Fruit fly (Drosophila melanogaster) whole organism, embryonic: ENCODE measurements around the gene MICU3.

Source experiments
- Asciz ChIP-seq: fragments of 200-800 bp; sonication (Bioruptor generic); optimal IDR thresholded peaks from 2 replicates; lab custom pipeline; 2017; ENCODE audit warnings: missing biosample characterization, mild to moderate bottlenecking, missing genetic modification characterization, missing genetic modification reagents
- Bgb ChIP-seq: fragments of 200-800 bp; sonication (Bioruptor generic); IDR thresholded peaks from 2 replicates; pipeline ENCODE4 v1.3.6; 2022; ENCODE audit warnings: missing biosample characterization, missing genetic modification characterization; ENCODE audit not compliant: partially characterized antibody
- CG11093 ChIP-seq: fragments of 200-800 bp; sonication (Bioruptor generic); IDR thresholded peaks from 3 replicates; pipeline ENCODE4 v1.3.6; 2022; ENCODE audit warnings: missing biosample characterization, missing genetic modification characterization
- CG11398 ChIP-seq: fragments of 200-800 bp; sonication (Bioruptor generic); optimal IDR thresholded peaks from 2 replicates; lab custom pipeline; 2016; ENCODE audit warnings: missing biosample characterization, missing genetic modification characterization
- CG12104 ChIP-seq: fragments of 200-800 bp; sonication (Bioruptor generic); optimal IDR thresholded peaks from 3 replicates; lab custom pipeline; 2016; ENCODE audit warnings: missing biosample characterization, missing genetic modification characterization
- CG12236 ChIP-seq: fragments of 200-800 bp; sonication (Bioruptor generic); optimal IDR thresholded peaks from 2 replicates; lab custom pipeline; 2016; ENCODE audit warnings: missing biosample characterization, missing genetic modification characterization
- CG12744 ChIP-seq: fragments of 200-800 bp; sonication (Bioruptor generic); optimal IDR thresholded peaks from 2 replicates; lab custom pipeline; 2016; ENCODE audit warnings: missing biosample characterization, missing genetic modification characterization
- CG12769 ChIP-seq: fragments of 200-800 bp; sonication (Bioruptor generic); optimal IDR thresholded peaks from 2 replicates; lab custom pipeline; 2019; ENCODE audit warnings: missing biosample characterization, mild to moderate bottlenecking, missing genetic modification characterization, moderate library complexity
- CG14667 ChIP-seq: fragments of 200-800 bp; sonication (Bioruptor generic); IDR thresholded peaks from 2 replicates; pipeline ENCODE4 v1.3.6; 2022; ENCODE audit warnings: missing biosample characterization, missing genetic modification characterization
- CG15269 ChIP-seq: fragments of 200-800 bp; sonication (Bioruptor generic); optimal IDR thresholded peaks from 2 replicates; lab custom pipeline; 2018; ENCODE audit warnings: missing biosample characterization, mild to moderate bottlenecking, missing genetic modification characterization, moderate library complexity
- CG15696 ChIP-seq: fragments of 200-800 bp; sonication (Bioruptor generic); optimal IDR thresholded peaks from 2 replicates; lab custom pipeline; 2019; ENCODE audit warnings: missing biosample characterization, mild to moderate bottlenecking, missing genetic modification characterization, moderate library complexity
- CG1647 ChIP-seq: fragments of 200-800 bp; sonication (Bioruptor generic); optimal IDR thresholded peaks from 3 replicates; lab custom pipeline; 2016; ENCODE audit warnings: missing biosample characterization, missing genetic modification characterization
- CG17912 ChIP-seq: fragments of 200-800 bp; sonication (Bioruptor generic); optimal IDR thresholded peaks from 2 replicates; lab custom pipeline; 2018; ENCODE audit warnings: missing biosample characterization, mild to moderate bottlenecking, missing genetic modification characterization
- CG2120 ChIP-seq: fragments of 200-800 bp; sonication (Bioruptor generic); optimal IDR thresholded peaks from 3 replicates; lab custom pipeline; 2016; ENCODE audit warnings: missing biosample characterization, missing genetic modification characterization
- CG3065 ChIP-seq: fragments of 200-800 bp; sonication (Bioruptor generic); optimal IDR thresholded peaks from 2 replicates; lab custom pipeline; 2016; ENCODE audit warnings: missing biosample characterization, missing genetic modification characterization
- CG31224 ChIP-seq: fragments of 200-800 bp; sonication (Bioruptor generic); IDR thresholded peaks from 2 replicates; pipeline ENCODE4 v1.3.6; 2022; ENCODE audit warnings: missing biosample characterization, missing genetic modification characterization
- CG31365 ChIP-seq: fragments of 200-800 bp; sonication (Bioruptor generic); optimal IDR thresholded peaks from 2 replicates; lab custom pipeline; 2018; ENCODE audit warnings: missing biosample characterization, mild to moderate bottlenecking, missing genetic modification characterization
- CG4854 ChIP-seq: fragments of 200-800 bp; sonication (Bioruptor generic); optimal IDR thresholded peaks from 2 replicates; lab custom pipeline; 2016; ENCODE audit warnings: missing biosample characterization, missing genetic modification characterization, inconsistent platforms
- CG7357 ChIP-seq: fragments of 200-800 bp; sonication (Bioruptor generic); IDR thresholded peaks from 3 replicates; pipeline ENCODE4 v1.3.6; 2022; ENCODE audit warnings: missing biosample characterization, missing genetic modification characterization
- CG9817 ChIP-seq: fragments of 200-800 bp; sonication (Bioruptor generic); optimal IDR thresholded peaks from 2 replicates; lab custom pipeline; 2018; ENCODE audit warnings: missing biosample characterization, mild to moderate bottlenecking, missing genetic modification characterization, moderate library complexity
- CG9876 ChIP-seq: fragments of 200-800 bp; sonication (Bioruptor generic); optimal IDR thresholded peaks from 2 replicates; lab custom pipeline; 2016; ENCODE audit warnings: missing biosample characterization, missing genetic modification characterization
- Dad ChIP-seq: fragments of 200-800 bp; sonication (Bioruptor generic); optimal IDR thresholded peaks from 3 replicates; lab custom pipeline; 2016; ENCODE audit warnings: missing biosample characterization, missing genetic modification characterization
- Dfd ChIP-seq, 2 experiments: fragments of >200 bp; optimal IDR thresholded peaks; 2 replicates each; lab custom pipeline; 2017; ENCODE audit warnings: missing biosample characterization in 2 of 2, missing genetic modification characterization in 2 of 2
- Dip3 ChIP-seq: fragments of 200-800 bp; sonication (Bioruptor generic); optimal IDR thresholded peaks from 3 replicates; lab custom pipeline; 2016; ENCODE audit warnings: missing biosample characterization, missing genetic modification characterization
- Fer1 ChIP-seq: fragments of 200-800 bp; sonication (Bioruptor generic); optimal IDR thresholded peaks from 2 replicates; lab custom pipeline; 2017; ENCODE audit warnings: missing biosample characterization, mild to moderate bottlenecking, missing genetic modification characterization
- Gug ChIP-seq: fragments of 200-800 bp; sonication (Bioruptor generic); IDR thresholded peaks from 4 replicates; pipeline ENCODE4 v1.3.6; 2022; ENCODE audit warnings: missing biosample characterization, missing genetic modification characterization
- H15 ChIP-seq: fragments of 200-800 bp; sonication (Bioruptor generic); IDR thresholded peaks from 3 replicates; pipeline ENCODE4 v1.3.6; 2022; ENCODE audit warnings: missing biosample characterization, missing genetic modification characterization
- HmgD ChIP-seq: fragments of 200-800 bp; sonication (Bioruptor generic); optimal IDR thresholded peaks from 3 replicates; lab custom pipeline; 2016; ENCODE audit warnings: missing biosample characterization, missing genetic modification characterization
- HmgZ ChIP-seq: fragments of 200-800 bp; sonication (Bioruptor generic); optimal IDR thresholded peaks from 2 replicates; lab custom pipeline; 2018; ENCODE audit warnings: missing biosample characterization, mild to moderate bottlenecking, missing genetic modification characterization
- Jarid2 ChIP-seq: fragments of 200-800 bp; sonication (Bioruptor generic); optimal IDR thresholded peaks from 3 replicates; lab custom pipeline; 2017; ENCODE audit warnings: mild to moderate bottlenecking, missing biosample characterization, missing genetic modification reagents, missing genetic modification characterization
- Lpt ChIP-seq: fragments of >200 bp; optimal IDR thresholded peaks from 2 replicates; lab custom pipeline; 2018; ENCODE audit warnings: missing biosample characterization, missing genetic modification characterization
- MTF-1 ChIP-seq: fragments of 200-800 bp; sonication (Bioruptor generic); optimal IDR thresholded peaks from 2 replicates; lab custom pipeline; 2018; ENCODE audit warnings: missing biosample characterization, mild to moderate bottlenecking, missing genetic modification characterization, borderline replicate concordance
- NfI ChIP-seq: fragments of 200-800 bp; sonication (Bioruptor generic); optimal IDR thresholded peaks from 3 replicates; lab custom pipeline; 2018; ENCODE audit warnings: missing biosample characterization, mild to moderate bottlenecking, missing genetic modification characterization, moderate library complexity
- Vsx1 ChIP-seq: fragments of 200-800 bp; sonication (Bioruptor generic); optimal IDR thresholded peaks from 2 replicates; lab custom pipeline; 2017; ENCODE audit warnings: missing biosample characterization, mild to moderate bottlenecking, missing genetic modification characterization, missing genetic modification reagents
- al ChIP-seq: fragments of 200-800 bp; sonication (Bioruptor generic); IDR thresholded peaks from 2 replicates; pipeline ENCODE4 v1.3.6; 2022; ENCODE audit warnings: missing biosample characterization, missing genetic modification characterization
- aop ChIP-seq: fragments of 200-800 bp; sonication (Bioruptor generic); IDR thresholded peaks from 2 replicates; pipeline ENCODE4 v1.3.6; 2022; ENCODE audit warnings: missing biosample characterization, missing genetic modification characterization
- cas ChIP-seq: fragments of 200-800 bp; sonication (Bioruptor generic); IDR thresholded peaks from 2 replicates; pipeline ENCODE4 v1.3.6; 2022; ENCODE audit warnings: missing biosample characterization, missing genetic modification characterization
- dmrt99B ChIP-seq: fragments of 200-800 bp; sonication (Bioruptor generic); optimal IDR thresholded peaks from 2 replicates; lab custom pipeline; 2018; ENCODE audit warnings: missing biosample characterization, mild to moderate bottlenecking, missing genetic modification characterization, moderate library complexity
- eve ChIP-seq, 2 experiments: fragments of >200 bp; optimal IDR thresholded peaks; 2 replicates each; lab custom pipeline; 2017; ENCODE audit warnings: missing biosample characterization in 2 of 2, missing genetic modification characterization in 2 of 2
- exex ChIP-seq: fragments of 200-800 bp; sonication (Bioruptor generic); optimal IDR thresholded peaks from 4 replicates; lab custom pipeline; 2018; ENCODE audit warnings: missing biosample characterization, mild to moderate bottlenecking, missing genetic modification characterization, moderate library complexity
- jumu ChIP-seq: fragments of 200-800 bp; sonication (Bioruptor generic); optimal IDR thresholded peaks from 3 replicates; lab custom pipeline; 2016; ENCODE audit warnings: missing biosample characterization, missing genetic modification characterization
- oc ChIP-seq: fragments of 200-800 bp; sonication (Bioruptor generic); optimal IDR thresholded peaks from 2 replicates; lab custom pipeline; 2018; ENCODE audit warnings: missing biosample characterization, mild to moderate bottlenecking, missing genetic modification characterization, moderate library complexity
- pho ChIP-seq: fragments of 200-800 bp; sonication (Bioruptor generic); optimal IDR thresholded peaks from 2 replicates; lab custom pipeline; 2016; ENCODE audit warnings: missing biosample characterization, missing genetic modification characterization
- schlank ChIP-seq: fragments of 200-800 bp; sonication (Bioruptor generic); optimal IDR thresholded peaks from 2 replicates; lab custom pipeline; 2018; ENCODE audit warnings: missing biosample characterization, mild to moderate bottlenecking, missing genetic modification characterization
- tgo ChIP-seq: fragments of 200-800 bp; sonication (Bioruptor generic); IDR thresholded peaks from 3 replicates; pipeline ENCODE4 v1.3.6; 2022; ENCODE audit warnings: missing biosample characterization, missing genetic modification characterization
- tio ChIP-seq: fragments of 200-800 bp; sonication (Bioruptor generic); optimal IDR thresholded peaks from 2 replicates; lab custom pipeline; 2017; ENCODE audit warnings: missing biosample characterization, missing genetic modification characterization, inconsistent platforms
- tna ChIP-seq: fragments of 200-800 bp; sonication (Bioruptor generic); IDR thresholded peaks from 2 replicates; pipeline ENCODE4 v1.3.6; 2022; ENCODE audit warnings: missing biosample characterization, missing genetic modification characterization; ENCODE audit not compliant: partially characterized antibody
- tx ChIP-seq: fragments of 200-800 bp; sonication (Bioruptor generic); optimal IDR thresholded peaks from 2 replicates; lab custom pipeline; 2016; ENCODE audit warnings: missing biosample characterization, missing genetic modification characterization
- unc-4 ChIP-seq: fragments of 200-800 bp; sonication (Bioruptor generic); IDR thresholded peaks from 2 replicates; pipeline ENCODE4 v1.3.6; 2022; ENCODE audit warnings: missing biosample characterization, missing genetic modification characterization; ENCODE audit not compliant: partially characterized antibody
- vfl ChIP-seq: fragments of 200-800 bp; sonication (Bioruptor generic); optimal IDR thresholded peaks from 2 replicates; lab custom pipeline; 2016; ENCODE audit warnings: missing biosample characterization, missing genetic modification characterization
- zen ChIP-seq: fragments of 200-800 bp; sonication (Bioruptor generic); optimal IDR thresholded peaks from 3 replicates; lab custom pipeline; 2018; ENCODE audit warnings: missing biosample characterization, mild to moderate bottlenecking, missing genetic modification characterization, moderate library complexity

Gene MICU3

dm6 chr3R:19892046-19892445 is 44.9 kb downstream of the MICU3 start (continued):
- no peak for TF ChIP-seq cas (GFP tag; lab: Robert Waterston, UW)
- TF ChIP-seq CG4854 (GFP tag; lab: Kevin White, UChicago): peak; percentile 38
- peak; percentile 80 for TF ChIP-seq Fer1 (GFP tag; lab: Kevin White, UChicago)
- peak; percentile 41 for TF ChIP-seq Bgb (GFP tag; lab: Robert Waterston, UW)
- TF ChIP-seq CG12769 (tag; lab: Kevin White, UChicago): peak; percentile 86
- TF ChIP-seq Dip3 (GFP tag; lab: Kevin White, UChicago): peak; percentile 67
- peak; percentile 31 for TF ChIP-seq CG12744 (GFP tag; lab: Kevin White, UChicago)
- TF ChIP-seq CG15269 (tag; lab: Kevin White, UChicago): peak; percentile 74
- TF ChIP-seq Dad: peak; percentile 71
- peak; percentile 51 for TF ChIP-seq MTF-1 (GFP tag; lab: Kevin White, UChicago)
- peak; percentile 68 for TF ChIP-seq H15
- peak; percentile 41 for TF ChIP-seq Jarid2
- peak; percentile 67; the same call in 2 of the 3 replicates for TF ChIP-seq CG7357 (GFP tag; lab: Robert Waterston, UW)
- no peak for TF ChIP-seq eve (GFP tag; optimal IDR thresholded peaks at IDR 0.05; lab: Kevin White, UChicago)
- TF ChIP-seq CG14667 (GFP tag; lab: Robert Waterston, UW): peak; percentile 66
- TF ChIP-seq Dfd (GFP tag; optimal IDR thresholded peaks at IDR 0.05; lab: Kevin White, UChicago): no peak
- no peak for TF ChIP-seq oc (tag; lab: Kevin White, UChicago)
- peak; percentile 14 for TF ChIP-seq CG17912
- peak; percentile 8 for TF ChIP-seq CG1647 (GFP tag; lab: Kevin White, UChicago)
- TF ChIP-seq dmrt99B (tag; lab: Kevin White, UChicago): peak; percentile 80
- no peak for TF ChIP-seq exex (tag; lab: Kevin White, UChicago)
- peak; percentile 65 for TF ChIP-seq NfI (GFP tag; lab: Kevin White, UChicago)
- TF ChIP-seq tna (GFP tag; lab: Robert Waterston, UW): no peak
- peak; percentile 14 for TF ChIP-seq pho
- TF ChIP-seq HmgZ (tag; lab: Kevin White, UChicago): peak; percentile 22
- peak; percentile 31 for TF ChIP-seq HmgD (GFP tag; lab: Kevin White, UChicago)
- peak; percentile 29 for TF ChIP-seq vfl (GFP tag; lab: Kevin White, UChicago)
- TF ChIP-seq CG9876 (GFP tag; lab: Kevin White, UChicago): peak; percentile 13
- peak; percentile 42 for TF ChIP-seq tx (GFP tag; lab: Kevin White, UChicago)
- peak; percentile 63 for TF ChIP-seq Asciz (GFP tag; lab: Kevin White, UChicago)
- TF ChIP-seq Lpt (GFP tag; lab: Kevin White, UChicago): no peak
- TF ChIP-seq CG31224: 0 out of 2 replicates have a peak, but pooled peaks have one; percentile 33
- peak; percentile 58 for TF ChIP-seq CG15696 (tag; lab: Kevin White, UChicago)
- TF ChIP-seq aop (GFP tag; lab: Robert Waterston, UW): no peak
- TF ChIP-seq schlank: peak; percentile 27
- TF ChIP-seq CG31365 (tag; lab: Kevin White, UChicago): peak; percentile 37
- no peak for TF ChIP-seq unc-4 (GFP tag; lab: Robert Waterston, UW)
- TF ChIP-seq Vsx1: no peak
- TF ChIP-seq CG3065 (GFP tag; lab: Kevin White, UChicago): no peak
- peak; percentile 80 for TF ChIP-seq jumu (GFP tag; lab: Kevin White, UChicago)
- peak; percentile 76 for TF ChIP-seq al
- peak; percentile 55 for TF ChIP-seq CG2120
- TF ChIP-seq Gug: peak; percentile 73; the same call in 3 of the 4 replicates
- peak; percentile 34 for TF ChIP-seq CG12104 (GFP tag; lab: Kevin White, UChicago)
- peak; percentile 72 for TF ChIP-seq CG9817 (tag; lab: Kevin White, UChicago)
- TF ChIP-seq CG11398 (GFP tag; lab: Kevin White, UChicago): peak; percentile 41
- peak; percentile 64 for TF ChIP-seq tgo (GFP tag; lab: Robert Waterston, UW)
- TF ChIP-seq CG11093: peak; percentile 57; the same call in 2 of the 3 replicates
- no peak for TF ChIP-seq zen (tag; lab: Kevin White, UChicago)
- peak; percentile 45 for TF ChIP-seq CG12236 (GFP tag; lab: Kevin White, UChicago)
- peak; percentile 39 for TF ChIP-seq tio (GFP tag; lab: Kevin White, UChicago)
